Worm (Caenorhabditis elegans) whole organism, L2 larva: ENCODE measurements around the gene F26G1.9.

Source experiments
- C34F6.9 ChIP-seq: fragments of 150-350 bp; optimal IDR thresholded peaks from 2 replicates; lab custom pipeline; 2014; ENCODE audit warnings: missing biosample characterization, missing genetic modification characterization
- F13H6.1 ChIP-seq: sonication (generic microtip); optimal IDR thresholded peaks from 2 replicates; lab custom pipeline; 2016; ENCODE audit warnings: missing genetic modification characterization, missing compliant biosample characterization
- R02D3.7 ChIP-seq: fragments of 150-350 bp; optimal IDR thresholded peaks from 2 replicates; lab custom pipeline; 2014; ENCODE audit warnings: missing biosample characterization, missing genetic modification characterization
- Y55F3AM.14 ChIP-seq: fragments of 200-800 bp; sonication (Bioruptor generic); optimal IDR thresholded peaks from 2 replicates; lab custom pipeline; 2018; ENCODE audit warnings: mild to moderate bottlenecking, missing genetic modification characterization, missing compliant biosample characterization
- ZK546.5 ChIP-seq: sonication (generic microtip); optimal IDR thresholded peaks from 2 replicates; lab custom pipeline; 2017; ENCODE audit warnings: missing biosample characterization, missing genetic modification characterization
- alr-1 ChIP-seq: fragments of 150-350 bp; optimal IDR thresholded peaks from 2 replicates; lab custom pipeline; 2014; ENCODE audit warnings: missing biosample characterization, missing genetic modification characterization
- aly-2 ChIP-seq: fragments of 150-350 bp; optimal IDR thresholded peaks from 2 replicates; lab custom pipeline; 2014; ENCODE audit warnings: missing biosample characterization, missing genetic modification characterization
- ama-1 ChIP-seq: fragments of 150-350 bp; optimal IDR thresholded peaks from 2 replicates; lab custom pipeline; 2018; ENCODE audit warnings: inconsistent platforms
- blmp-1 ChIP-seq: sonication (generic microtip); optimal IDR thresholded peaks from 2 replicates; lab custom pipeline; 2017; ENCODE audit warnings: missing genetic modification characterization, mild to moderate bottlenecking, missing compliant biosample characterization, antibody characterized with exemption, moderate library complexity; ENCODE audit not compliant: insufficient read depth
- ceh-16 ChIP-seq: fragments of 150-350 bp; optimal IDR thresholded peaks from 2 replicates; lab custom pipeline; 2014; ENCODE audit warnings: missing biosample characterization, missing genetic modification characterization
- crh-2 ChIP-seq: sonication (generic microtip); optimal IDR thresholded peaks from 2 replicates; lab custom pipeline; 2017; ENCODE audit warnings: missing biosample characterization, missing genetic modification characterization
- dmd-4 ChIP-seq: sonication (generic microtip); optimal IDR thresholded peaks from 2 replicates; lab custom pipeline; 2017; ENCODE audit warnings: missing biosample characterization, missing genetic modification characterization
- elt-1 ChIP-seq: fragments of 150-350 bp; optimal IDR thresholded peaks from 2 replicates; lab custom pipeline; 2014; ENCODE audit warnings: missing biosample characterization, missing genetic modification characterization
- fos-1 ChIP-seq: fragments of 150-350 bp; optimal IDR thresholded peaks from 2 replicates; lab custom pipeline; 2014; ENCODE audit warnings: missing biosample characterization, missing genetic modification characterization
- gmeb-1 ChIP-seq: fragments of 150-350 bp; optimal IDR thresholded peaks from 2 replicates; lab custom pipeline; 2014; ENCODE audit warnings: missing biosample characterization, missing genetic modification characterization
- lin-11 ChIP-seq: fragments of 150-350 bp; sonication (generic microtip); optimal IDR thresholded peaks from 2 replicates; lab custom pipeline; 2014; ENCODE audit warnings: missing biosample characterization, missing genetic modification characterization, inconsistent platforms, mixed read lengths
- mdl-1 ChIP-seq, 2 experiments: fragments of 150-350 bp in 1 of 2; sonication (generic microtip) in 1 of 2; optimal IDR thresholded peaks; 2 replicates each; lab custom pipeline; 2017; ENCODE audit warnings: missing biosample characterization in 2 of 2, missing genetic modification characterization in 2 of 2
- nhr-10 ChIP-seq: sonication (generic microtip); optimal IDR thresholded peaks from 2 replicates; lab custom pipeline; 2017; ENCODE audit warnings: missing biosample characterization, missing genetic modification characterization
- nhr-12 ChIP-seq: fragments of 150-350 bp; optimal IDR thresholded peaks from 2 replicates; lab custom pipeline; 2014; ENCODE audit warnings: missing biosample characterization, missing genetic modification characterization
- nhr-129 ChIP-seq: fragments of 150-350 bp; optimal IDR thresholded peaks from 2 replicates; lab custom pipeline; 2014; ENCODE audit warnings: missing biosample characterization, missing genetic modification characterization
- nhr-21 ChIP-seq: fragments of 150-350 bp; optimal IDR thresholded peaks from 2 replicates; lab custom pipeline; 2014; ENCODE audit warnings: missing biosample characterization, missing genetic modification characterization
- nhr-23 ChIP-seq: fragments of 150-350 bp; optimal IDR thresholded peaks from 2 replicates; lab custom pipeline; 2014; ENCODE audit warnings: missing biosample characterization, missing genetic modification reagents, missing genetic modification characterization
- nhr-237 ChIP-seq: fragments of 150-350 bp; optimal IDR thresholded peaks from 2 replicates; lab custom pipeline; 2014; ENCODE audit warnings: missing biosample characterization, missing genetic modification characterization
- nhr-25 ChIP-seq: fragments of 150-350 bp; sonication (generic microtip); optimal IDR thresholded peaks from 3 replicates; lab custom pipeline; 2014; ENCODE audit warnings: missing biosample characterization, missing genetic modification characterization
- nhr-6 ChIP-seq: fragments of 150-350 bp; optimal IDR thresholded peaks from 2 replicates; lab custom pipeline; 2014; ENCODE audit warnings: missing biosample characterization, missing genetic modification characterization
- nhr-77 ChIP-seq: fragments of 150-350 bp; optimal IDR thresholded peaks from 2 replicates; lab custom pipeline; 2014; ENCODE audit warnings: missing biosample characterization, missing genetic modification characterization
- peb-1 ChIP-seq: fragments of 150-350 bp; optimal IDR thresholded peaks from 2 replicates; lab custom pipeline; 2014; ENCODE audit warnings: missing biosample characterization, missing genetic modification characterization
- sem-4 ChIP-seq: fragments of 150-350 bp; optimal IDR thresholded peaks from 2 replicates; lab custom pipeline; 2014; ENCODE audit warnings: missing biosample characterization, missing genetic modification reagents, missing genetic modification characterization
- skn-1 ChIP-seq: sonication (generic microtip); optimal IDR thresholded peaks from 2 replicates; lab custom pipeline; 2017; ENCODE audit warnings: missing biosample characterization, missing genetic modification characterization
- sma-3 ChIP-seq: sonication (generic microtip); optimal IDR thresholded peaks from 2 replicates; lab custom pipeline; 2016; ENCODE audit warnings: missing genetic modification reagents, missing genetic modification characterization, missing compliant biosample characterization
- sma-9 ChIP-seq, 2 experiments: fragments of 150-350 bp in 1 of 2; sonication (generic microtip) in 1 of 2; optimal IDR thresholded peaks; 2 replicates each; lab custom pipeline; 2014 to 2016; ENCODE audit warnings: missing genetic modification characterization in 2 of 2, mild to moderate bottlenecking in 1 of 2, missing biosample characterization in 1 of 2, missing compliant biosample characterization in 1 of 2, missing genetic modification reagents in 1 of 2, moderate library complexity in 1 of 2
- unc-39 ChIP-seq: fragments of 150-350 bp; optimal IDR thresholded peaks from 2 replicates; lab custom pipeline; 2014; ENCODE audit warnings: missing biosample characterization, missing genetic modification characterization
- unc-55 ChIP-seq: fragments of 150-350 bp; sonication (generic microtip); optimal IDR thresholded peaks from 3 replicates; lab custom pipeline; 2014; ENCODE audit warnings: missing biosample characterization, missing genetic modification reagents, missing genetic modification characterization
- unc-62 ChIP-seq: fragments of 150-350 bp; optimal IDR thresholded peaks from 2 replicates; lab custom pipeline; 2014; ENCODE audit warnings: missing biosample characterization, missing genetic modification reagents, missing genetic modification characterization
- zag-1 ChIP-seq: fragments of 150-350 bp; optimal IDR thresholded peaks from 2 replicates; lab custom pipeline; 2014; ENCODE audit warnings: missing biosample characterization, missing genetic modification characterization
- ztf-1 ChIP-seq: fragments of 200-800 bp; sonication (Bioruptor generic); conservative IDR thresholded peaks from 2 replicates; pipeline ENCODE4 v1.3.6; 2022; ENCODE audit warnings: missing genetic modification characterization, missing compliant biosample characterization
- ztf-11 ChIP-seq: sonication (generic microtip); optimal IDR thresholded peaks from 2 replicates; lab custom pipeline; 2017; ENCODE audit warnings: missing biosample characterization, missing genetic modification characterization
- ztf-4 ChIP-seq: fragments of 150-350 bp; optimal IDR thresholded peaks from 2 replicates; lab custom pipeline; 2014; ENCODE audit warnings: missing biosample characterization, missing genetic modification characterization

The F26G1.9 gene

ce11 chrII:4784436-4784835 is 10.6 kb upstream of the F26G1.9 start, which contains the start of gene nep-12:
Gene nep-12, minus strand, starts transcription at chrII:4784536.
- no peak for TF ChIP-seq unc-62 (GFP tag; lab: Kevin White, UChicago)
- no peak for TF ChIP-seq nhr-129 (tag; lab: Kevin White, UChicago)
- TF ChIP-seq unc-39 (tag; lab: Kevin White, UChicago), result no peak
- TF ChIP-seq ztf-4 (tag; lab: Kevin White, UChicago), result no peak
- no peak for TF ChIP-seq unc-55 (GFP tag; lab: Kevin White, UChicago)
- no peak for TF ChIP-seq elt-1
- TF ChIP-seq mdl-1 (tag; optimal IDR thresholded peaks at IDR 0.05; lab: Kevin White, UChicago), result no peak
- TF ChIP-seq nhr-6 (tag; lab: Kevin White, UChicago), result no peak
- no peak for TF ChIP-seq C34F6.9 (tag; lab: Kevin White, UChicago)
- TF ChIP-seq ama-1 (lab: Kevin White, UChicago), result no peak
- TF ChIP-seq sma-9 (GFP tag; optimal IDR thresholded peaks at IDR 0.05; lab: Kevin White, UChicago), result no peak
- no peak for TF ChIP-seq sma-9 (tag; optimal IDR thresholded peaks at IDR 0.05; lab: Kevin White, UChicago)
- no peak for TF ChIP-seq nhr-237 (tag; lab: Kevin White, UChicago)
- no peak for TF ChIP-seq Y55F3AM.14 (GFP tag; lab: Kevin White, UChicago)
- TF ChIP-seq crh-2 (tag; lab: Kevin White, UChicago), result no peak
- TF ChIP-seq ZK546.5, result no peak
- no peak for TF ChIP-seq ztf-1 (GFP tag; lab: Robert Waterston, UW)

ce11 chrII:4779753-4780152 is 6.0 kb upstream of the F26G1.9 start:
- no peak for TF ChIP-seq nhr-237 (tag; lab: Kevin White, UChicago)
- TF ChIP-seq gmeb-1 (tag; lab: Kevin White, UChicago), result no peak
- no peak for TF ChIP-seq sem-4
- no peak for TF ChIP-seq nhr-6 (tag; lab: Kevin White, UChicago)
- TF ChIP-seq nhr-23 (tag; lab: Kevin White, UChicago), result no peak
- no peak for TF ChIP-seq peb-1 (tag; lab: Kevin White, UChicago)
- TF ChIP-seq nhr-12, result no peak

ce11 chrII:4776933-4777332 is 3.1 kb upstream of the F26G1.9 start, which contains the start of gene F26G1.11:
Gene F26G1.11, plus strand, starts transcription at chrII:4777137.
- TF ChIP-seq nhr-25 (no peak), nhr-237 (tag; lab: Kevin White, UChicago) (no peak), Y55F3AM.14 (GFP tag; lab: Kevin White, UChicago) (no peak), F13H6.1 (tag; lab: Kevin White, UChicago) (no peak), nhr-21 (tag; lab: Kevin White, UChicago) (no peak), R02D3.7 (tag; lab: Kevin White, UChicago) (no peak), ztf-1 (GFP tag; lab: Robert Waterston, UW) (no peak), skn-1 (tag; lab: Kevin White, UChicago) (no peak), zag-1 (tag; lab: Kevin White, UChicago) (no peak), ztf-4 (tag; lab: Kevin White, UChicago) (no peak), sma-9 (GFP tag; optimal IDR thresholded peaks at IDR 0.05; lab: Kevin White, UChicago) (peak; percentile 18), sma-9 (tag; optimal IDR thresholded peaks at IDR 0.05; lab: Kevin White, UChicago) (no peak), fos-1 (tag; lab: Kevin White, UChicago) (peak; percentile 90), elt-1 (no peak), ZK546.5 (no peak), nhr-23 (tag; lab: Kevin White, UChicago) (no peak), ceh-16 (tag; lab: Kevin White, UChicago) (no peak), gmeb-1 (tag; lab: Kevin White, UChicago) (no peak), crh-2 (tag; lab: Kevin White, UChicago) (peak; percentile 16), aly-2 (tag; lab: Kevin White, UChicago) (no peak), ztf-11 (tag; lab: Kevin White, UChicago) (no peak), nhr-10 (tag; lab: Kevin White, UChicago) (no peak)

- TF ChIP-seq alr-1 (tag; lab: Kevin White, UChicago) (no peak), elt-1 (no peak), peb-1 (tag; lab: Kevin White, UChicago) (no peak), sma-3 (GFP tag; lab: Kevin White, UChicago) (no peak), skn-1 (tag; lab: Kevin White, UChicago) (no peak), nhr-129 (tag; lab: Kevin White, UChicago) (no peak), nhr-12 (no peak), ztf-4 (tag; lab: Kevin White, UChicago) (no peak), blmp-1 (no peak), ztf-1 (GFP tag; lab: Robert Waterston, UW) (no peak), nhr-77 (tag; lab: Kevin White, UChicago) (no peak), mdl-1 (tag; optimal IDR thresholded peaks at IDR 0.05; lab: Kevin White, UChicago) (no peak), lin-11 (tag; lab: Kevin White, UChicago) (no peak), sem-4 (no peak), dmd-4 (tag; lab: Kevin White, UChicago) (no peak), ama-1 (lab: Kevin White, UChicago) (no peak), ZK546.5 (no peak), nhr-25 (no peak), nhr-21 (tag; lab: Kevin White, UChicago) (no peak)
Observed at ce11 chrII:4775802-4776201, 2.0 kb upstream of the F26G1.9 start.
